Fruit fly (Drosophila melanogaster): Measurements from ENCODE around the gene Eig71Ef.
A peak's percentile ranks its signal among the peaks of the same experiment; 100 is the strongest.

Eig71Ef gene

DNA sequence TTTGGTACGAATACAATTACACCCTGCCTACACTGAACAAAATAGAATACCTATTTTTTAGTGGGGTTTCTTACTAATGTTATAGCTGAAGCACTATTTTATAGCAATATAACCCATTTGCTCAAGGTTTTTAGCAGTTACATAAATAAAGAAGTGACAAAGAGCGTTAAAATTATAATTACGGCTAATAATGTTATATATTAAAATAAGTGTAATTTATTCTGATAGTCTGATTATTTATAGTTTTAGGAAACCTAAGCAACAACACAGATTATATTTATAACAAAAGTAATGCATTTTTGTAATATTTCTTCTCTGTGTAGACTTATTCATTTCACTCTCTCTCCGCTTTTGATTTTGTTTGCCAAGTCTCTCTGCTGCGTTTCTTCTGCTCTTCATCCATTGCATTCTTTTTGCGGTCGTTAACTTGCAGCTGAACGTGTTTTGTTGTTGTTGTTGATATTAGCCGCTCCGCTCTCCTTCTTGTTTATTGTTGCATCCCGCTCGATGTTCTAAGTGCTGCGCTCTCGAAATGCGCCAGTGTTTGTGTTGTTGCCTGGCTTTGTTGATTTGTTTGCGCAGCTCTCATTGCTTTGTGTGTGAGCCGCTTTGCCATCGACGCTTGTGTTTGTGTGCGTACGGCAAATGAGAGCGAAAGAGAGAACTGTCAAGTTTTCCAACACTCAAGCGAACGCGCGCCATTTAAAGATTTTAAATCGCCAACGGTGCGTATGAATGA, 31.3 kb downstream of the Eig71Ef start:
- TF ChIP-seq jim (GFP tag; optimal IDR thresholded peaks at IDR 0.05) (no peak), br (GFP tag; optimal IDR thresholded peaks at IDR 0.05) (peak; percentile 61), sv (GFP tag; optimal IDR thresholded peaks at IDR 0.05) (peak; percentile 79), Sp1 (GFP tag; optimal IDR thresholded peaks at IDR 0.05) (peak; percentile 97), fru (GFP tag; optimal IDR thresholded peaks at IDR 0.05) (peak; percentile 92), dmrt93B (GFP tag; optimal IDR thresholded peaks at IDR 0.05) (peak; percentile 95), pan (optimal IDR thresholded peaks at IDR 0.05) (no peak), Hnf4 (GFP tag; optimal IDR thresholded peaks at IDR 0.05) (peak; percentile 78), dsf (GFP tag; optimal IDR thresholded peaks at IDR 0.05; ENCODE audit: borderline replicate concordance) (peak; percentile 35), HLH106 (tag; optimal IDR thresholded peaks at IDR 0.05) (peak; percentile 98), tai (GFP tag; optimal IDR thresholded peaks at IDR 0.05) (peak; percentile 43), ey (GFP tag; optimal IDR thresholded peaks at IDR 0.05) (peak; percentile 84), Dif (GFP tag; optimal IDR thresholded peaks at IDR 0.05; ENCODE audit: partially characterized antibody) (peak; percentile 28), Abd-B (GFP tag; optimal IDR thresholded peaks at IDR 0.05) (no peak), GATAd (GFP tag; optimal IDR thresholded peaks at IDR 0.05) (no peak), woc (GFP tag; optimal IDR thresholded peaks at IDR 0.05) (peak; percentile 78), sage (GFP tag; optimal IDR thresholded peaks at IDR 0.05) (peak; percentile 79), lola (GFP tag; optimal IDR thresholded peaks at IDR 0.05) (no peak), Hr78 (GFP tag; optimal IDR thresholded peaks at IDR 0.05) (no peak), CrebA (GFP tag; optimal IDR thresholded peaks at IDR 0.05; ENCODE audit: borderline replicate concordance) (peak; percentile 22), Dfd (GFP tag; optimal IDR thresholded peaks at IDR 0.05) (peak; percentile 51), psq (GFP tag; optimal IDR thresholded peaks at IDR 0.05) (peak; percentile 97), N (GFP tag; optimal IDR thresholded peaks at IDR 0.05) (no peak), Myc (optimal IDR thresholded peaks at IDR 0.05) (no peak), usp (GFP tag; optimal IDR thresholded peaks at IDR 0.05) (no peak), OdsH (GFP tag; optimal IDR thresholded peaks at IDR 0.05) (peak; percentile 96), Jra (GFP tag; optimal IDR thresholded peaks at IDR 0.05) (peak; percentile 58), rgr (GFP tag; optimal IDR thresholded peaks at IDR 0.05) (peak; percentile 94), Rel (GFP tag; optimal IDR thresholded peaks at IDR 0.05) (no peak), Rel (tag; optimal IDR thresholded peaks at IDR 0.05) (peak; percentile 51), CG32264 (GFP tag; optimal IDR thresholded peaks at IDR 0.05) (peak; percentile 9), dl (GFP tag; optimal IDR thresholded peaks at IDR 0.05; ENCODE audit: insufficient read depth in 1 of 2, partially characterized antibody in 2 of 2) (peak; percentile 8 to 42), foxo (GFP tag; optimal IDR thresholded peaks at IDR 0.05) (peak; percentile 29 to 98), Vsx2 (GFP tag; optimal IDR thresholded peaks at IDR 0.05; ENCODE audit: partially characterized antibody) (peak; percentile 42), CG9705 (GFP tag; optimal IDR thresholded peaks at IDR 0.05) (peak; percentile 85), brk (GFP tag; optimal IDR thresholded peaks at IDR 0.05) (peak; percentile 77), Hr83 (GFP tag; optimal IDR thresholded peaks at IDR 0.05; ENCODE audit: poor library complexity, severe bottlenecking) (peak; percentile 86), Mio (GFP tag; optimal IDR thresholded peaks at IDR 0.05) (no peak), h (GFP tag; optimal IDR thresholded peaks at IDR 0.05) (peak; percentile 94)

- no peak for TF ChIP-seq N (GFP tag; optimal IDR thresholded peaks at IDR 0.05)
- peak; percentile 9 for TF ChIP-seq Rel (GFP tag; optimal IDR thresholded peaks at IDR 0.05)
- TF ChIP-seq Rel (tag; optimal IDR thresholded peaks at IDR 0.05): no peak
- no peak for TF ChIP-seq tai (GFP tag; optimal IDR thresholded peaks at IDR 0.05)
- TF ChIP-seq HLH106 (tag; optimal IDR thresholded peaks at IDR 0.05): no peak
- peak; percentile 11 for TF ChIP-seq Hr83 (GFP tag; optimal IDR thresholded peaks at IDR 0.05; ENCODE audit: poor library complexity, severe bottlenecking)
- peak; percentile 32 for TF ChIP-seq jim (GFP tag; optimal IDR thresholded peaks at IDR 0.05)
- no peak for TF ChIP-seq ey (GFP tag; optimal IDR thresholded peaks at IDR 0.05)
- TF ChIP-seq Dif (GFP tag; optimal IDR thresholded peaks at IDR 0.05; ENCODE audit: partially characterized antibody): peak; percentile 8
- no peak for TF ChIP-seq Jra (GFP tag; optimal IDR thresholded peaks at IDR 0.05)
Measured at dm6 chr3L:15624944-15625610, 32.1 kb downstream of the Eig71Ef start.

All from whole organism, wandering third instar larva.